Worm (Caenorhabditis elegans) whole organism, young adult: ENCODE measurements around the gene R155.5.

Experiments used
- F22D6.2 ChIP-seq: sonication (generic microtip); optimal IDR thresholded peaks from 2 replicates; lab custom pipeline; 2016; ENCODE audit warnings: mild to moderate bottlenecking, missing genetic modification characterization, missing compliant biosample characterization
- F33H1.4 ChIP-seq: fragments of 200-800 bp; sonication (Bioruptor generic); IDR thresholded peaks from 2 replicates; pipeline ENCODE4 v1.3.6; 2022; ENCODE audit warnings: missing genetic modification reagents, missing genetic modification characterization, missing compliant biosample characterization
- F49E8.2 ChIP-seq: sonication (generic microtip); optimal IDR thresholded peaks from 3 replicates; lab custom pipeline; 2017; ENCODE audit warnings: missing genetic modification characterization, mild to moderate bottlenecking, missing compliant biosample characterization, antibody characterized with exemption, moderate library complexity; ENCODE audit not compliant: insufficient read depth
- F57A8.1 ChIP-seq: fragments of 200-800 bp; sonication (Bioruptor generic); optimal IDR thresholded peaks from 2 replicates; lab custom pipeline; 2018; ENCODE audit warnings: mild to moderate bottlenecking, missing genetic modification characterization, moderate library complexity, missing compliant biosample characterization
- K12H6.12 ChIP-seq: fragments of 200-800 bp; sonication (Bioruptor generic); optimal IDR thresholded peaks from 2 replicates; lab custom pipeline; 2018; ENCODE audit warnings: mild to moderate bottlenecking, missing genetic modification characterization, missing compliant biosample characterization
- Y56A3A.18 ChIP-seq: fragments of 200-800 bp; sonication (Bioruptor generic); IDR thresholded peaks from 2 replicates; pipeline ENCODE4 v1.3.6; 2022; ENCODE audit warnings: missing genetic modification reagents, missing genetic modification characterization, missing compliant biosample characterization
- attf-6 ChIP-seq: fragments of 200-800 bp; sonication (Bioruptor generic); IDR thresholded peaks from 2 replicates; pipeline ENCODE4 v1.3.6; 2022; ENCODE audit warnings: missing genetic modification reagents, missing genetic modification characterization, missing compliant biosample characterization
- bed-1 ChIP-seq: fragments of 200-800 bp; sonication (Bioruptor generic); IDR thresholded peaks from 2 replicates; pipeline ENCODE4 v1.3.6; 2022; ENCODE audit warnings: missing genetic modification reagents, missing genetic modification characterization, missing compliant biosample characterization
- cebp-1 ChIP-seq, 2 experiments: fragments of 200-800 bp in 1 of 2; sonication (Bioruptor generic) in 1 of 2; sonication (generic microtip) in 1 of 2; IDR thresholded peaks in 1 of 2; optimal IDR thresholded peaks in 1 of 2; 2 replicates each; pipeline versions ENCODE4 v1.3.6 to Lab custom; 2017 to 2022; ENCODE audit warnings: missing compliant biosample characterization in 2 of 2, missing genetic modification characterization in 2 of 2, mild to moderate bottlenecking in 1 of 2, missing genetic modification reagents in 1 of 2, moderate library complexity in 1 of 2
- ceh-27 ChIP-seq: fragments of 200-800 bp; sonication (Bioruptor generic); optimal IDR thresholded peaks from 2 replicates; lab custom pipeline; 2018; ENCODE audit warnings: mild to moderate bottlenecking, missing genetic modification characterization, moderate library complexity, missing compliant biosample characterization
- die-1 ChIP-seq: sonication (generic microtip); optimal IDR thresholded peaks from 2 replicates; lab custom pipeline; 2016; ENCODE audit warnings: missing genotype, mild to moderate bottlenecking, missing genetic modification characterization, missing compliant biosample characterization
- efl-1 ChIP-seq: fragments of 150-350 bp; optimal IDR thresholded peaks from 2 replicates; lab custom pipeline; 2014; ENCODE audit warnings: missing biosample characterization, missing genetic modification reagents, missing genetic modification characterization
- egl-44 ChIP-seq: fragments of 200-800 bp; sonication (Bioruptor generic); IDR thresholded peaks from 2 replicates; pipeline ENCODE4 v1.3.6; 2022; ENCODE audit warnings: missing genetic modification reagents, missing genetic modification characterization, missing compliant biosample characterization
- egrh-3 ChIP-seq: fragments of 200-800 bp; sonication (Bioruptor generic); IDR thresholded peaks from 2 replicates; pipeline ENCODE4 v1.3.6; 2022; ENCODE audit warnings: missing genetic modification reagents, missing genetic modification characterization, missing compliant biosample characterization
- ekl-4 ChIP-seq: fragments of 200-800 bp; sonication (Bioruptor generic); IDR thresholded peaks from 2 replicates; pipeline ENCODE4 v1.3.6; 2022; ENCODE audit warnings: missing genetic modification reagents, missing genetic modification characterization, missing compliant biosample characterization
- ets-4 ChIP-seq: fragments of 200-800 bp; sonication (Bioruptor generic); optimal IDR thresholded peaks from 2 replicates; lab custom pipeline; 2018; ENCODE audit warnings: mild to moderate bottlenecking, missing genetic modification characterization, missing compliant biosample characterization
- hmg-20 ChIP-seq: fragments of 200-800 bp; sonication (Bioruptor generic); IDR thresholded peaks from 2 replicates; pipeline ENCODE4 v1.3.6; 2022; ENCODE audit warnings: missing genetic modification reagents, missing genetic modification characterization, missing compliant biosample characterization
- let-526 ChIP-seq: fragments of 200-800 bp; sonication (Bioruptor generic); IDR thresholded peaks from 2 replicates; pipeline ENCODE4 v1.3.6; 2022; ENCODE audit warnings: missing genetic modification reagents, missing genetic modification characterization, missing compliant biosample characterization
- lin-26 ChIP-seq: fragments of 200-800 bp; sonication (Bioruptor generic); IDR thresholded peaks from 2 replicates; pipeline ENCODE4 v1.3.6; 2022; ENCODE audit warnings: missing genetic modification reagents, missing genetic modification characterization, missing compliant biosample characterization
- lin-40 ChIP-seq: sonication (generic microtip); optimal IDR thresholded peaks from 2 replicates; lab custom pipeline; 2016; ENCODE audit warnings: missing genetic modification characterization, mild to moderate bottlenecking, missing compliant biosample characterization, missing genotype, missing genetic modification reagents
- lin-54 ChIP-seq: fragments of 200-800 bp; sonication (Bioruptor generic); optimal IDR thresholded peaks from 2 replicates; lab custom pipeline; 2018; ENCODE audit warnings: mild to moderate bottlenecking, missing genetic modification characterization, missing compliant biosample characterization
- lsl-1 ChIP-seq: fragments of 200-800 bp; sonication (Bioruptor generic); optimal IDR thresholded peaks from 2 replicates; lab custom pipeline; 2018; ENCODE audit warnings: mild to moderate bottlenecking, missing genetic modification characterization, moderate library complexity, missing compliant biosample characterization
- madf-10 ChIP-seq: sonication (generic microtip); optimal IDR thresholded peaks from 2 replicates; lab custom pipeline; 2016; ENCODE audit warnings: mild to moderate bottlenecking, missing genetic modification characterization, missing compliant biosample characterization
- madf-3 ChIP-seq: fragments of 200-800 bp; sonication (Bioruptor generic); IDR thresholded peaks from 2 replicates; pipeline ENCODE4 v1.3.6; 2022; ENCODE audit warnings: missing genetic modification reagents, missing genetic modification characterization, missing compliant biosample characterization
- nfya-1 ChIP-seq: sonication (generic microtip); optimal IDR thresholded peaks from 2 replicates; lab custom pipeline; 2017; ENCODE audit warnings: antibody characterized with exemption, missing compliant biosample characterization, missing genetic modification characterization, borderline replicate concordance; ENCODE audit not compliant: insufficient read depth
- nfya-2 ChIP-seq: fragments of 200-800 bp; sonication (Bioruptor generic); IDR thresholded peaks from 2 replicates; pipeline ENCODE4 v1.3.6; 2022; ENCODE audit warnings: missing genetic modification reagents, missing genetic modification characterization, missing compliant biosample characterization
- nhr-120 ChIP-seq: fragments of 200-800 bp; sonication (Bioruptor generic); IDR thresholded peaks from 2 replicates; pipeline ENCODE4 v1.3.6; 2022; ENCODE audit warnings: missing genetic modification characterization, missing compliant biosample characterization
- nhr-179 ChIP-seq: sonication (generic microtip); optimal IDR thresholded peaks from 2 replicates; lab custom pipeline; 2016; ENCODE audit warnings: mild to moderate bottlenecking, missing genetic modification characterization, missing compliant biosample characterization
- pbrm-1 ChIP-seq: fragments of 200-800 bp; sonication (Bioruptor generic); IDR thresholded peaks from 2 replicates; pipeline ENCODE4 v1.3.6; 2022; ENCODE audit warnings: missing genetic modification reagents, missing genetic modification characterization, missing compliant biosample characterization
- rec-8 ChIP-seq, 2 experiments: sonication (generic microtip); optimal IDR thresholded peaks; 2 replicates each; lab custom pipeline; 2016; ENCODE audit warnings: mild to moderate bottlenecking in 2 of 2, missing genetic modification characterization in 2 of 2, missing genetic modification reagents in 2 of 2, missing genotype in 2 of 2, missing biosample characterization in 1 of 2, missing compliant biosample characterization in 1 of 2, moderate library complexity in 1 of 2
- repo-1 ChIP-seq: sonication (generic microtip); optimal IDR thresholded peaks from 2 replicates; lab custom pipeline; 2017; ENCODE audit warnings: mild to moderate bottlenecking, missing genetic modification characterization, missing compliant biosample characterization
- rpc-1 ChIP-seq, 2 experiments: fragments of 150-350 bp in 1 of 2; sonication (generic microtip) in 1 of 2; optimal IDR thresholded peaks; 2 replicates each; lab custom pipeline; 2014 to 2018; ENCODE audit warnings: missing biosample characterization in 1 of 2, missing genetic modification characterization in 1 of 2, missing genetic modification reagents in 1 of 2, missing genotype in 1 of 2
- sdz-38 ChIP-seq: sonication (generic microtip); optimal IDR thresholded peaks from 2 replicates; lab custom pipeline; 2016; ENCODE audit warnings: missing genotype, missing genetic modification characterization, missing compliant biosample characterization
- snpc-1.3 ChIP-seq: sonication (generic microtip); optimal IDR thresholded peaks from 2 replicates; lab custom pipeline; 2017; ENCODE audit warnings: missing genetic modification characterization, mild to moderate bottlenecking, missing compliant biosample characterization, antibody characterized with exemption, moderate library complexity, missing genotype, missing genetic modification reagents; ENCODE audit not compliant: insufficient read depth
- somi-1 ChIP-seq: fragments of 200-800 bp; sonication (Bioruptor generic); optimal IDR thresholded peaks from 2 replicates; lab custom pipeline; 2018; ENCODE audit warnings: mild to moderate bottlenecking, missing genetic modification characterization, missing compliant biosample characterization
- sptf-2 ChIP-seq: fragments of 200-800 bp; sonication (Bioruptor generic); optimal IDR thresholded peaks from 2 replicates; lab custom pipeline; 2018; ENCODE audit warnings: mild to moderate bottlenecking, missing genetic modification characterization, missing compliant biosample characterization
- tbx-9 ChIP-seq: sonication (generic microtip); optimal IDR thresholded peaks from 2 replicates; lab custom pipeline; 2016; ENCODE audit warnings: borderline replicate concordance, missing genetic modification characterization, inconsistent platforms, missing compliant biosample characterization
- unc-62 ChIP-seq: fragments of 150-350 bp; optimal IDR thresholded peaks from 2 replicates; lab custom pipeline; 2014; ENCODE audit warnings: missing biosample characterization, missing genetic modification reagents, missing genetic modification characterization
- xnd-1 ChIP-seq: sonication (generic microtip); optimal IDR thresholded peaks from 2 replicates; lab custom pipeline; 2016; ENCODE audit warnings: missing genotype, missing genetic modification reagents, missing genetic modification characterization, missing compliant biosample characterization
- ztf-25 ChIP-seq: fragments of 200-800 bp; sonication (Bioruptor generic); IDR thresholded peaks from 2 replicates; pipeline ENCODE4 v1.3.6; 2022; ENCODE audit warnings: missing genetic modification reagents, missing genetic modification characterization, missing compliant biosample characterization
- ztf-6 ChIP-seq: fragments of 200-800 bp; sonication (Bioruptor generic); IDR thresholded peaks from 2 replicates; pipeline ENCODE4 v1.3.6; 2022; ENCODE audit warnings: missing genetic modification reagents, missing genetic modification characterization, missing compliant biosample characterization

R155.5 gene

DNA sequence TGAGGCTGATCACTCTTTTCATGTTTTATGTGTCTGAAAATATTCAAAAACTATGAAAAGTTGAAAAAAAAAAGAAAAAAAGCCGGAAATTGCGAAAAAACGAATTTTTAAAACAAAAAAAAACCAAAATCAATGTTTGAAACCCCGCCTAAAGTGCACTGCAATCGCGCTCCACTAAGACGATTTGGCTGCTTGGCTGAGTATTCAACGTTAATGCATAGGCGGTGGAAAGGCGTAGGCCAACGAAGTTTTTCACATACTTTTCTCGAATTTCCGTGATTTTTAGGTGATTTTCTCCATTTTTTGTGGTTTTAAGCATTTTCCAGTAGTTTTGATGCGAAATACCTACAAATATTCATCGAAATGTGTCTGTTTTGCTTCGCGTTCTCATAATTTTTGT lies 20.1 kb downstream of the R155.5 start, which contains the start of the genes polh-1 and rps-22 (continued):
- TF ChIP-seq ets-4 (GFP tag; lab: Kevin White, UChicago) (no peak), sptf-2 (GFP tag; lab: Kevin White, UChicago) (no peak), madf-3 (GFP tag; lab: Robert Waterston, UW) (peak; percentile 93), snpc-1.3 (peak; percentile 48), somi-1 (no peak), let-526 (GFP tag; lab: Robert Waterston, UW) (no peak), repo-1 (tag; lab: Kevin White, UChicago) (no peak), nfya-2 (GFP tag; lab: Robert Waterston, UW) (no peak), bed-1 (GFP tag; lab: Robert Waterston, UW) (no peak), cebp-1 (GFP tag; IDR thresholded peaks at IDR 0.05; lab: Robert Waterston, UW) (no peak), cebp-1 (tag; optimal IDR thresholded peaks at IDR 0.05; lab: Kevin White, UChicago) (peak; percentile 58), die-1 (tag; lab: Kevin White, UChicago) (no peak), F49E8.2 (tag; lab: Kevin White, UChicago) (peak; percentile 72), egl-44 (GFP tag; lab: Robert Waterston, UW) (no peak), egrh-3 (GFP tag; lab: Robert Waterston, UW) (no peak), K12H6.12 (tag; lab: Kevin White, UChicago) (peak; percentile 38), rec-8 (tag; optimal IDR thresholded peaks at IDR 0.05; lab: Kevin White, UChicago) (no peak), efl-1 (peak; percentile 89), ztf-6 (GFP tag; lab: Robert Waterston, UW) (no peak), Y56A3A.18 (GFP tag; lab: Robert Waterston, UW) (no peak), nhr-179 (tag; lab: Kevin White, UChicago) (no peak), F22D6.2 (tag; lab: Kevin White, UChicago) (no peak), pbrm-1 (GFP tag; lab: Robert Waterston, UW) (peak; percentile 52; the same call in 1 of the 2 replicates), ztf-25 (no peak), unc-62 (GFP tag; lab: Kevin White, UChicago) (peak; percentile 62), lin-26 (GFP tag; lab: Robert Waterston, UW) (no peak), ekl-4 (GFP tag; lab: Robert Waterston, UW) (peak; percentile 63), lin-40 (tag; lab: Kevin White, UChicago) (peak; percentile 61), F57A8.1 (GFP tag; lab: Kevin White, UChicago) (no peak), madf-10 (tag; lab: Kevin White, UChicago) (peak; percentile 2), tbx-9 (tag; lab: Kevin White, UChicago) (no peak), attf-6 (GFP tag; lab: Robert Waterston, UW) (no peak), nfya-1 (tag; lab: Kevin White, UChicago) (no peak), F33H1.4 (GFP tag; lab: Robert Waterston, UW) (peak; percentile 67), ceh-27 (GFP tag; lab: Kevin White, UChicago) (peak; percentile 81), nhr-120 (no peak), lsl-1 (GFP tag; lab: Kevin White, UChicago) (peak; percentile 61)

DNA sequence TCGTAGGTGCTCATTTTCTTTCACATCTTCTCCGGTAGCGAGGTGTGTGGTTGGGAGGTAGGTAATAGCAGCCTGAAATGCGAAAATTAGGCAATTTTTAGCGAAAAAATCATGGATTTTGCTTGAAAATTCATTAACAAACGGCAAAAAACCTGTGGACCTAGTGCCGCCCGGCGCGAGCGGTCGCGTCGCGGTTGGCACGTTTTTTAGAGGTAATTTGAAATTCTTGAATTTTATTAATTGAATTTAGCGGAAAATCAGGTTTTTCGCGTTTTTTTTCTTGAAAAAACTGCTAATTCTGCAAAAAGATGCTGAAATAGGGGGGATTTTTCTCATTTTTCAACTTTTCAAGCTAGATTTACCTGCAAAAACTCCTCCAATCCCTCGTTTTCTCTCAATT lies 21.0 kb downstream of the R155.5 start:
- TF ChIP-seq ztf-25: no peak
- no peak for TF ChIP-seq sdz-38 (tag; lab: Kevin White, UChicago)
- peak; percentile 10 for TF ChIP-seq lin-54 (GFP tag; lab: Kevin White, UChicago)
- peak; percentile 89 for TF ChIP-seq madf-3 (GFP tag; lab: Robert Waterston, UW)
- no peak for TF ChIP-seq hmg-20 (GFP tag; lab: Robert Waterston, UW)
- TF ChIP-seq xnd-1: no peak
- no peak for TF ChIP-seq unc-62 (GFP tag; lab: Kevin White, UChicago)
- TF ChIP-seq rpc-1 (optimal IDR thresholded peaks at IDR 0.05; lab: Kevin White, UChicago): no peak
- TF ChIP-seq rpc-1 (tag; optimal IDR thresholded peaks at IDR 0.05; lab: Kevin White, UChicago): no peak
- TF ChIP-seq lin-26 (GFP tag; lab: Robert Waterston, UW): no peak
